Worm (Caenorhabditis elegans) whole organism, mixed stage, embryonic: ENCODE results near the gene C38C3.4.

Experiments
- ces-1 ChIP-seq: fragments of 150-350 bp; optimal IDR thresholded peaks from 2 replicates; lab custom pipeline; 2014; ENCODE audit warnings: missing biosample characterization, missing genetic modification reagents, missing genetic modification characterization
- lin-32 ChIP-seq: fragments of 200-800 bp; sonication (Bioruptor generic); optimal IDR thresholded peaks from 2 replicates; lab custom pipeline; 2018; ENCODE audit warnings: mild to moderate bottlenecking, missing genetic modification characterization, missing compliant biosample characterization
- lsy-2 ChIP-seq: fragments of 150-350 bp; optimal IDR thresholded peaks from 2 replicates; lab custom pipeline; 2014; ENCODE audit warnings: missing biosample characterization, missing genetic modification characterization
- nhr-237 ChIP-seq: fragments of 150-350 bp; optimal IDR thresholded peaks from 2 replicates; lab custom pipeline; 2014; ENCODE audit warnings: missing biosample characterization, missing genetic modification characterization
- tbx-8 ChIP-seq: fragments of 200-800 bp; sonication (Bioruptor generic); optimal IDR thresholded peaks from 2 replicates; lab custom pipeline; 2018; ENCODE audit warnings: mild to moderate bottlenecking, missing genetic modification characterization, moderate library complexity, missing compliant biosample characterization

- TF ChIP-seq nhr-237 (no peak), lin-32 (GFP tag; lab: Kevin White, UChicago) (no peak), ces-1 (GFP tag; lab: Kevin White, UChicago) (no peak), lsy-2 (no peak), tbx-8 (GFP tag; lab: Kevin White, UChicago) (no peak)
These were observed 34.1 kb upstream of the C38C3.4 start, which contains the start of gene cnc-3 for ce11 chrV:1447724-1448123.
